Worm (Caenorhabditis elegans): ENCODE measurements around the gene ZK180.6.

ce11 chrIV:4506637-4507036 is 18.2 kb downstream of the ZK180.6 start, which contains the start of gene gbb-2:
- TF ChIP-seq C04F5.9 (tag; optimal IDR thresholded peaks at IDR 0.05) (no peak), egl-27 (tag; optimal IDR thresholded peaks at IDR 0.05) (no peak), ceh-90 (tag; optimal IDR thresholded peaks at IDR 0.05) (no peak), nhr-85 (tag) (no peak), nhr-47 (tag; optimal IDR thresholded peaks at IDR 0.05) (no peak)

Data from whole organism, L1 larva.